Worm (Caenorhabditis elegans) whole organism, L2 larva: ENCODE measurements around the gene sfxn-1.5.

Source experiments
- C34F6.9 ChIP-seq: fragments of 150-350 bp; optimal IDR thresholded peaks from 2 replicates; lab custom pipeline; 2014; ENCODE audit warnings: missing biosample characterization, missing genetic modification characterization
- Y55F3AM.14 ChIP-seq: fragments of 200-800 bp; sonication (Bioruptor generic); optimal IDR thresholded peaks from 2 replicates; lab custom pipeline; 2018; ENCODE audit warnings: mild to moderate bottlenecking, missing genetic modification characterization, missing compliant biosample characterization
- ZK546.5 ChIP-seq: sonication (generic microtip); optimal IDR thresholded peaks from 2 replicates; lab custom pipeline; 2017; ENCODE audit warnings: missing biosample characterization, missing genetic modification characterization
- aly-2 ChIP-seq: fragments of 150-350 bp; optimal IDR thresholded peaks from 2 replicates; lab custom pipeline; 2014; ENCODE audit warnings: missing biosample characterization, missing genetic modification characterization
- blmp-1 ChIP-seq: sonication (generic microtip); optimal IDR thresholded peaks from 2 replicates; lab custom pipeline; 2017; ENCODE audit warnings: missing genetic modification characterization, mild to moderate bottlenecking, missing compliant biosample characterization, antibody characterized with exemption, moderate library complexity; ENCODE audit not compliant: insufficient read depth
- ceh-16 ChIP-seq: fragments of 150-350 bp; optimal IDR thresholded peaks from 2 replicates; lab custom pipeline; 2014; ENCODE audit warnings: missing biosample characterization, missing genetic modification characterization
- ceh-82 ChIP-seq: fragments of 150-350 bp; optimal IDR thresholded peaks from 2 replicates; lab custom pipeline; 2014; ENCODE audit warnings: missing biosample characterization, missing genetic modification characterization
- crh-2 ChIP-seq: sonication (generic microtip); optimal IDR thresholded peaks from 2 replicates; lab custom pipeline; 2017; ENCODE audit warnings: missing biosample characterization, missing genetic modification characterization
- dmd-4 ChIP-seq: sonication (generic microtip); optimal IDR thresholded peaks from 2 replicates; lab custom pipeline; 2017; ENCODE audit warnings: missing biosample characterization, missing genetic modification characterization
- egl-27 ChIP-seq: sonication (generic microtip); optimal IDR thresholded peaks from 3 replicates; lab custom pipeline; 2017; ENCODE audit warnings: missing biosample characterization, missing genetic modification reagents, missing genetic modification characterization
- elt-1 ChIP-seq: fragments of 150-350 bp; optimal IDR thresholded peaks from 2 replicates; lab custom pipeline; 2014; ENCODE audit warnings: missing biosample characterization, missing genetic modification characterization
- fos-1 ChIP-seq: fragments of 150-350 bp; optimal IDR thresholded peaks from 2 replicates; lab custom pipeline; 2014; ENCODE audit warnings: missing biosample characterization, missing genetic modification characterization
- gmeb-1 ChIP-seq: fragments of 150-350 bp; optimal IDR thresholded peaks from 2 replicates; lab custom pipeline; 2014; ENCODE audit warnings: missing biosample characterization, missing genetic modification characterization
- lin-11 ChIP-seq: fragments of 150-350 bp; sonication (generic microtip); optimal IDR thresholded peaks from 2 replicates; lab custom pipeline; 2014; ENCODE audit warnings: missing biosample characterization, missing genetic modification characterization, inconsistent platforms, mixed read lengths
- lin-13 ChIP-seq: fragments of 150-350 bp; optimal IDR thresholded peaks from 2 replicates; lab custom pipeline; 2014; ENCODE audit warnings: missing biosample characterization, missing genetic modification reagents, missing genetic modification characterization
- lin-39 ChIP-seq: fragments of 150-350 bp; optimal IDR thresholded peaks from 2 replicates; lab custom pipeline; 2014; ENCODE audit warnings: missing biosample characterization, missing genetic modification reagents, missing genetic modification characterization
- lsy-2 ChIP-seq, 2 experiments: fragments of 150-350 bp in 1 of 2; sonication (generic microtip) in 1 of 2; optimal IDR thresholded peaks; 2 replicates each; lab custom pipeline; 2014 to 2017; ENCODE audit warnings: missing biosample characterization in 2 of 2, missing genetic modification characterization in 2 of 2
- mab-5 ChIP-seq: fragments of 150-350 bp; optimal IDR thresholded peaks from 2 replicates; lab custom pipeline; 2014; ENCODE audit warnings: missing biosample characterization, missing genetic modification characterization
- mdl-1 ChIP-seq, 2 experiments: fragments of 150-350 bp in 1 of 2; sonication (generic microtip) in 1 of 2; optimal IDR thresholded peaks; 2 replicates each; lab custom pipeline; 2017; ENCODE audit warnings: missing biosample characterization in 2 of 2, missing genetic modification characterization in 2 of 2
- nhr-10 ChIP-seq: sonication (generic microtip); optimal IDR thresholded peaks from 2 replicates; lab custom pipeline; 2017; ENCODE audit warnings: missing biosample characterization, missing genetic modification characterization
- nhr-11 ChIP-seq: fragments of 150-350 bp; optimal IDR thresholded peaks from 2 replicates; lab custom pipeline; 2014; ENCODE audit warnings: missing biosample characterization, missing genetic modification characterization
- nhr-12 ChIP-seq: fragments of 150-350 bp; optimal IDR thresholded peaks from 2 replicates; lab custom pipeline; 2014; ENCODE audit warnings: missing biosample characterization, missing genetic modification characterization
- nhr-23 ChIP-seq: fragments of 150-350 bp; optimal IDR thresholded peaks from 2 replicates; lab custom pipeline; 2014; ENCODE audit warnings: missing biosample characterization, missing genetic modification reagents, missing genetic modification characterization
- nhr-25 ChIP-seq: fragments of 150-350 bp; sonication (generic microtip); optimal IDR thresholded peaks from 3 replicates; lab custom pipeline; 2014; ENCODE audit warnings: missing biosample characterization, missing genetic modification characterization
- nhr-6 ChIP-seq: fragments of 150-350 bp; optimal IDR thresholded peaks from 2 replicates; lab custom pipeline; 2014; ENCODE audit warnings: missing biosample characterization, missing genetic modification characterization
- nhr-77 ChIP-seq: fragments of 150-350 bp; optimal IDR thresholded peaks from 2 replicates; lab custom pipeline; 2014; ENCODE audit warnings: missing biosample characterization, missing genetic modification characterization
- peb-1 ChIP-seq: fragments of 150-350 bp; optimal IDR thresholded peaks from 2 replicates; lab custom pipeline; 2014; ENCODE audit warnings: missing biosample characterization, missing genetic modification characterization
- sem-4 ChIP-seq: fragments of 150-350 bp; optimal IDR thresholded peaks from 2 replicates; lab custom pipeline; 2014; ENCODE audit warnings: missing biosample characterization, missing genetic modification reagents, missing genetic modification characterization
- skn-1 ChIP-seq: sonication (generic microtip); optimal IDR thresholded peaks from 2 replicates; lab custom pipeline; 2017; ENCODE audit warnings: missing biosample characterization, missing genetic modification characterization
- sma-3 ChIP-seq: sonication (generic microtip); optimal IDR thresholded peaks from 2 replicates; lab custom pipeline; 2016; ENCODE audit warnings: missing genetic modification reagents, missing genetic modification characterization, missing compliant biosample characterization
- sma-9 ChIP-seq, 2 experiments: fragments of 150-350 bp in 1 of 2; sonication (generic microtip) in 1 of 2; optimal IDR thresholded peaks; 2 replicates each; lab custom pipeline; 2014 to 2016; ENCODE audit warnings: missing genetic modification characterization in 2 of 2, mild to moderate bottlenecking in 1 of 2, missing biosample characterization in 1 of 2, missing compliant biosample characterization in 1 of 2, missing genetic modification reagents in 1 of 2, moderate library complexity in 1 of 2
- unc-39 ChIP-seq: fragments of 150-350 bp; optimal IDR thresholded peaks from 2 replicates; lab custom pipeline; 2014; ENCODE audit warnings: missing biosample characterization, missing genetic modification characterization
- unc-55 ChIP-seq: fragments of 150-350 bp; sonication (generic microtip); optimal IDR thresholded peaks from 3 replicates; lab custom pipeline; 2014; ENCODE audit warnings: missing biosample characterization, missing genetic modification reagents, missing genetic modification characterization
- unc-62 ChIP-seq: fragments of 150-350 bp; optimal IDR thresholded peaks from 2 replicates; lab custom pipeline; 2014; ENCODE audit warnings: missing biosample characterization, missing genetic modification reagents, missing genetic modification characterization
- zag-1 ChIP-seq: fragments of 150-350 bp; optimal IDR thresholded peaks from 2 replicates; lab custom pipeline; 2014; ENCODE audit warnings: missing biosample characterization, missing genetic modification characterization
- ztf-11 ChIP-seq: sonication (generic microtip); optimal IDR thresholded peaks from 2 replicates; lab custom pipeline; 2017; ENCODE audit warnings: missing biosample characterization, missing genetic modification characterization
- ztf-4 ChIP-seq: fragments of 150-350 bp; optimal IDR thresholded peaks from 2 replicates; lab custom pipeline; 2014; ENCODE audit warnings: missing biosample characterization, missing genetic modification characterization

Gene sfxn-1.5

ce11 chrX:11637721-11638120 lies 23.7 kb downstream of the sfxn-1.5 start:
- TF ChIP-seq egl-27 (no peak), ztf-4 (no peak), lin-39 (tag; lab: Kevin White, UChicago) (no peak), nhr-6 (tag; lab: Kevin White, UChicago) (no peak), ZK546.5 (tag; lab: Kevin White, UChicago) (no peak), mdl-1 (tag; optimal IDR thresholded peaks at IDR 0.05; lab: Kevin White, UChicago) (no peak), unc-39 (no peak), nhr-77 (tag; lab: Kevin White, UChicago) (no peak), unc-55 (no peak), lsy-2 (tag; optimal IDR thresholded peaks at IDR 0.05; lab: Kevin White, UChicago) (no peak), unc-62 (GFP tag; lab: Kevin White, UChicago) (no peak), sma-9 (GFP tag; optimal IDR thresholded peaks at IDR 0.05; lab: Kevin White, UChicago) (no peak), sma-9 (tag; optimal IDR thresholded peaks at IDR 0.05; lab: Kevin White, UChicago) (no peak), nhr-11 (tag; lab: Kevin White, UChicago) (no peak), sem-4 (tag; lab: Kevin White, UChicago) (no peak), Y55F3AM.14 (GFP tag; lab: Kevin White, UChicago) (no peak), sma-3 (no peak)
- TF ChIP-seq, all 48 proteins: peak for 0

ce11 chrX:11633278-11633677 lies 28.2 kb downstream of the sfxn-1.5 start:
- no peak for TF ChIP-seq nhr-10
- no peak for TF ChIP-seq peb-1
- no peak for TF ChIP-seq elt-1
- TF ChIP-seq crh-2 (tag; lab: Kevin White, UChicago) = no peak
- no peak for TF ChIP-seq blmp-1 (tag; lab: Kevin White, UChicago)
- TF ChIP-seq lin-13 (GFP tag; lab: Kevin White, UChicago) = no peak
- TF ChIP-seq lin-11 = no peak
- no peak for TF ChIP-seq dmd-4 (tag; lab: Kevin White, UChicago)
- no peak for TF ChIP-seq lin-39 (tag; lab: Kevin White, UChicago)
- TF ChIP-seq ceh-82 (tag; lab: Kevin White, UChicago) = no peak
- TF ChIP-seq aly-2 (tag; lab: Kevin White, UChicago) = no peak
- no peak for TF ChIP-seq lsy-2 (tag; optimal IDR thresholded peaks at IDR 0.05; lab: Kevin White, UChicago)
- TF ChIP-seq mab-5 (tag; lab: Kevin White, UChicago) = no peak
- no peak for TF ChIP-seq C34F6.9
- no peak for TF ChIP-seq skn-1 (tag; lab: Kevin White, UChicago)
- no peak for TF ChIP-seq zag-1 (tag; lab: Kevin White, UChicago)
- TF ChIP-seq gmeb-1 (tag; lab: Kevin White, UChicago) = no peak
- no peak for TF ChIP-seq nhr-12 (tag; lab: Kevin White, UChicago)
- TF ChIP-seq ceh-16 (tag; lab: Kevin White, UChicago) = no peak
- TF ChIP-seq nhr-25 (tag; lab: Kevin White, UChicago) = no peak

DNA sequence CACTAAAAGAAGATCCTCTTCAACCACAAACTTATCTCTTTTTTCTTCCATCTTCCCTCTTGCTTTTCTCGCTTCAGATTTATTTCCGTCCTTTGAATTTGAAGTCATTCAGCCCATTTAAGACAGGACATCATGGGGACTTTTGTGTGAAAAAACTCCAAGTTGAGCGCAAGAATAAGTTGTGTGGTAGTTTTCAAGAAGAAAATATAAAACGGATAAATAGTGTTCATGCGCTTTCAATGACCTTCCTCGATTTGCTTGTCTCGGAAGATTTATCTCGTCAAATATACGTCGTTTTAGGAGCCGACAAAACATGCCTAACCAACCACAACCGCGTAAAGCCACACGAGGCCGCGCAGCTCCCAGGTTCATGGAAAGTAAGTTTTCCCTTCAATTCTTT lies 29.4 kb downstream of the sfxn-1.5 start, which contains the start of gene sto-6:
sto-6 (plus strand) TSS at position 301 of the 400 bp plus-strand sequence.
- TF ChIP-seq egl-27 = no peak
- TF ChIP-seq nhr-23 = no peak
- no peak for TF ChIP-seq zag-1 (tag; lab: Kevin White, UChicago)
- TF ChIP-seq fos-1 (tag; lab: Kevin White, UChicago) = no peak
- TF ChIP-seq nhr-25 (tag; lab: Kevin White, UChicago) = no peak
- no peak for TF ChIP-seq crh-2 (tag; lab: Kevin White, UChicago)
- no peak for TF ChIP-seq ZK546.5 (tag; lab: Kevin White, UChicago)
- TF ChIP-seq mdl-1 (tag; optimal IDR thresholded peaks at IDR 0.05; lab: Kevin White, UChicago) = no peak
- no peak for TF ChIP-seq ztf-11 (tag; lab: Kevin White, UChicago)
- no peak for TF ChIP-seq mab-5 (tag; lab: Kevin White, UChicago)
- TF ChIP-seq sem-4 (tag; lab: Kevin White, UChicago) = no peak
- TF ChIP-seq ztf-4 = no peak
- TF ChIP-seq skn-1 (tag; lab: Kevin White, UChicago) = no peak
- TF ChIP-seq sma-9 (GFP tag; optimal IDR thresholded peaks at IDR 0.05; lab: Kevin White, UChicago) = no peak
- no peak for TF ChIP-seq sma-9 (tag; optimal IDR thresholded peaks at IDR 0.05; lab: Kevin White, UChicago)
- TF ChIP-seq, all 48 proteins: peak for 0

DNA sequence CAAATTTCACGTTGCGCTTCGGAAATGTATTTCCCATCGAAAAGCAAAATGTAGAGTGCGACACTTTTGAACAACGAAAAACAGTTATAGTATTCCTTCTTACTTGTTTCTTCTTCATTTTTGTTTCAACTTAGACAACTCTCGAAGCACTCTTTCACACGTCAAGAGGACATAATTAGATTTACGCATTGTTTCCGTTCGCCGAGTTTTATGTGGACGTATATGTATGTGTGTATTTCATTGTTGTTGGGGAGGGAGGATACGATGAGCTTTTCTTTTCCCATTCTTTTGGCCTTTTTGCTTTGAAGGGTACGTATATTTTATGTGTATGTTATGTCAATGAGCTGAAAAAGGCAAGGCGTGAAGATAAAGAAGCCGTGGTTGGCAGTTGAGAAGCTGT lies 31.0 kb downstream of the sfxn-1.5 start:
- TF ChIP-seq mdl-1 (tag; optimal IDR thresholded peaks at IDR 0.05; lab: Kevin White, UChicago) = no peak
- TF ChIP-seq blmp-1 (tag; lab: Kevin White, UChicago) = no peak
- peak; percentile 27 for TF ChIP-seq zag-1 (tag; lab: Kevin White, UChicago)
